Worm (Caenorhabditis elegans): Measurements from ENCODE around the gene F19C7.3.

- TF ChIP-seq nhr-10 (tag; optimal IDR thresholded peaks at IDR 0.05) (no peak), zag-1 (tag; optimal IDR thresholded peaks at IDR 0.05) (no peak), unc-130 (GFP tag; optimal IDR thresholded peaks at IDR 0.05) (no peak), lin-13 (GFP tag; optimal IDR thresholded peaks at IDR 0.05) (no peak), lin-38 (GFP tag; IDR thresholded peaks at IDR 0.05) (no peak), fos-1 (tag; optimal IDR thresholded peaks at IDR 0.05) (no peak), ztf-11 (tag; optimal IDR thresholded peaks at IDR 0.05) (no peak)
These were observed at the start of gene F19C7.3 for ce11 chrIV:4596824-4597223.
